Fruit fly (Drosophila melanogaster): ENCODE results near the gene CG15279.

DNA sequence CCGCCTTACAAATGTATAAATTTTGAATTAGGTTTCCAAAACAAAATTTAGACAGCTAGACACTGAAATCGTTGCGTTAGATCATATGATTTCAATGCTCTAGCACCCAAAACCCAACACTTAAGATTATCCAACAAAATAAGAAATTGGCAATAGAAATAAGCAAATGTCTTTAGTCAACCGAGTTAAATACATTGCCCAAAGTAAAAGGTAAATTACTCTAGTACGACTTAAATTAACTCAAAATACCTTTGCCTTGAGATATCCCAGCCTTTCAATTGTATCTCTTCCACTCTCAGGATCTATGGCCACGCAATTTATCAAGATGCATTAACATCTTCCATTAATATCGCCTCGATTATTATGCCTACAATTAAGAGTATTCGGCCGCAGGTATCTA is 24.7 kb upstream of the CG15279 start, which contains the start of gene CG15278:
- TF ChIP-seq CTCF (optimal IDR thresholded peaks at IDR 0.05) (no peak), CG8478 (optimal IDR thresholded peaks at IDR 0.05) (no peak)
